Fruit fly (Drosophila melanogaster): Measurements from ENCODE around the gene CG3164.

The CG3164 gene

DNA sequence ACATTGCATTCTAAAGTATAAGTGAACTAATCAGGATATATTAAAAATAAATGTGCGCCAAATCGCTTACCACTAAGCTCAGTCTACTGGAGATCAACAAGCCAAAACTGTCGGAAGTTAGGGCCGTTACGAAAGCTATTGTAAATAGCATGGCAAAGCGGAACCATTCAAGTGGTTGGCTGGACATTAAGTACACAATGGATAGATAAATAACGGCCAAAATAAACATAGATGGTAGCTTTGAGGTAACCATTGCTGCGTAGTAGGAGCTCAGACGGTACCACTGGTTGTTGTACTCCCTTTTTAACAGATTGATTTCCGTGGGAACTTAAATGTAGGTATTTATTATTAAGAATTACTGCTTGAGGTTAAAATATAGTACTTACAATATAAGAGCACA is 12.8 kb downstream of the CG3164 start (continued):
- no peak for TF ChIP-seq lbe (GFP tag; optimal IDR thresholded peaks at IDR 0.05)
- TF ChIP-seq CG13296 (GFP tag; optimal IDR thresholded peaks at IDR 0.05) = peak; percentile 67
- peak in 1 of 2 experiments; percentile 45 for TF ChIP-seq eve (GFP tag; optimal IDR thresholded peaks at IDR 0.05)
- no peak for TF ChIP-seq CG9437 (GFP tag; optimal IDR thresholded peaks at IDR 0.05)
- peak; percentile 16 for TF ChIP-seq CG34376 (GFP tag; optimal IDR thresholded peaks at IDR 0.05)
- TF ChIP-seq CG30403 (GFP tag; optimal IDR thresholded peaks at IDR 0.05) = no peak
- no peak for TF ChIP-seq sisA (GFP tag; IDR thresholded peaks at IDR 0.05)
- no peak for TF ChIP-seq dmrt11E (tag; optimal IDR thresholded peaks at IDR 0.05)
- no peak for TF ChIP-seq Dp (GFP tag; optimal IDR thresholded peaks at IDR 0.05)
- TF ChIP-seq CG1602 (GFP tag; optimal IDR thresholded peaks at IDR 0.05) = no peak
- no peak for TF ChIP-seq Hand (GFP tag; optimal IDR thresholded peaks at IDR 0.05)
- TF ChIP-seq pum (GFP tag; optimal IDR thresholded peaks at IDR 0.05) = no peak
- no peak for TF ChIP-seq p53 (GFP tag; optimal IDR thresholded peaks at IDR 0.05)
- TF ChIP-seq CG31388 (GFP tag; optimal IDR thresholded peaks at IDR 0.05) = no peak
- no peak for TF ChIP-seq CG11398 (GFP tag; optimal IDR thresholded peaks at IDR 0.05)
- no peak for TF ChIP-seq NC2β (GFP tag; optimal IDR thresholded peaks at IDR 0.05)
- no peak for TF ChIP-seq CG1529 (GFP tag; optimal IDR thresholded peaks at IDR 0.05)
- no peak for TF ChIP-seq Oaz (GFP tag; IDR thresholded peaks at IDR 0.05)
- TF ChIP-seq CG8089 (GFP tag; optimal IDR thresholded peaks at IDR 0.05) = no peak
- TF ChIP-seq psq (GFP tag; optimal IDR thresholded peaks at IDR 0.05) = no peak
- TF ChIP-seq wor (GFP tag; IDR thresholded peaks at IDR 0.05) = no peak
- TF ChIP-seq CG1024 (GFP tag; IDR thresholded peaks at IDR 0.05) = no peak
- TF ChIP-seq sr (GFP tag; IDR thresholded peaks at IDR 0.05) = no peak
- TF ChIP-seq CG18599 (GFP tag; optimal IDR thresholded peaks at IDR 0.05) = peak; percentile 69
- no peak for TF ChIP-seq B-H2 (GFP tag; optimal IDR thresholded peaks at IDR 0.05)
- TF ChIP-seq gcm2 (GFP tag; optimal IDR thresholded peaks at IDR 0.05) = no peak
- TF ChIP-seq kah (GFP tag; optimal IDR thresholded peaks at IDR 0.05) = no peak
- TF ChIP-seq esg (GFP tag; conservative IDR thresholded peaks at IDR 0.05) = no peak
- no peak; the same call in 2 of the 3 replicates for TF ChIP-seq B-H1 (GFP tag; IDR thresholded peaks at IDR 0.05)
- no peak for TF ChIP-seq emc (GFP tag; optimal IDR thresholded peaks at IDR 0.05)
- no peak for TF ChIP-seq gsb-n (tag; optimal IDR thresholded peaks at IDR 0.05)
- no peak for TF ChIP-seq CG12236 (GFP tag; optimal IDR thresholded peaks at IDR 0.05)
- peak; percentile 15 for TF ChIP-seq Bdp1 (GFP tag; optimal IDR thresholded peaks at IDR 0.05)
- TF ChIP-seq da (GFP tag; optimal IDR thresholded peaks at IDR 0.05) = no peak
- no peak for TF ChIP-seq CG7556 (GFP tag; optimal IDR thresholded peaks at IDR 0.05)
- no peak for TF ChIP-seq dan (GFP tag; IDR thresholded peaks at IDR 0.05)
- no peak for TF ChIP-seq D (optimal IDR thresholded peaks at IDR 0.05)
- no peak for TF ChIP-seq D (GFP tag; optimal IDR thresholded peaks at IDR 0.05)
- TF ChIP-seq mirr (GFP tag; optimal IDR thresholded peaks at IDR 0.05) = peak; percentile 70
- no peak for TF ChIP-seq CG9932 (GFP tag; IDR thresholded peaks at IDR 0.05)
- no peak for TF ChIP-seq bbx (GFP tag; IDR thresholded peaks at IDR 0.05; ENCODE audit: partially characterized antibody)
- no peak for TF ChIP-seq zf30C (GFP tag; optimal IDR thresholded peaks at IDR 0.05)
- no peak for TF ChIP-seq dysf (GFP tag; IDR thresholded peaks at IDR 0.05)
- no peak for TF ChIP-seq zen (tag; optimal IDR thresholded peaks at IDR 0.05)
- TF ChIP-seq CG6175 (GFP tag; IDR thresholded peaks at IDR 0.05) = no peak
- TF ChIP-seq Trl (optimal IDR thresholded peaks at IDR 0.05) = no peak
- peak; percentile 14 for TF ChIP-seq Trl (GFP tag; optimal IDR thresholded peaks at IDR 0.05)
- no peak for TF ChIP-seq CG11456 (GFP tag; IDR thresholded peaks at IDR 0.05)
- TF ChIP-seq Fer1 (GFP tag; optimal IDR thresholded peaks at IDR 0.05) = peak; percentile 75
- peak; percentile 62; the same call in 1 of the 2 replicates for TF ChIP-seq CG14014 (GFP tag; IDR thresholded peaks at IDR 0.05)
- no peak for TF ChIP-seq CG4820 (GFP tag; optimal IDR thresholded peaks at IDR 0.05)
- no peak for TF ChIP-seq zfh2 (GFP tag; optimal IDR thresholded peaks at IDR 0.05)
- no peak for TF ChIP-seq CG9797 (GFP tag; optimal IDR thresholded peaks at IDR 0.05)
- TF ChIP-seq CG17359 (tag; optimal IDR thresholded peaks at IDR 0.05) = peak; percentile 61

Measured in whole organism, embryonic.